Worm (Caenorhabditis elegans): ENCODE data around the gene mdt-6.

mdt-6 gene

ce11 chrV:7093720-7094401, 34.4 kb upstream of the mdt-6 start, which contains the start of gene nhr-135 (continued):
- TF ChIP-seq nhr-12 (tag; optimal IDR thresholded peaks at IDR 0.05) (no peak), ztf-11 (tag; optimal IDR thresholded peaks at IDR 0.05) (no peak), unc-62 (GFP tag; optimal IDR thresholded peaks at IDR 0.05) (no peak), lin-39 (tag; optimal IDR thresholded peaks at IDR 0.05) (no peak), ceh-9 (tag; optimal IDR thresholded peaks at IDR 0.05) (no peak), ceh-16 (tag; optimal IDR thresholded peaks at IDR 0.05) (no peak), ceh-82 (tag; optimal IDR thresholded peaks at IDR 0.05) (no peak), hmg-11 (tag; optimal IDR thresholded peaks at IDR 0.05) (peak; percentile 30), aly-2 (tag; optimal IDR thresholded peaks at IDR 0.05) (no peak), nhr-67 (tag; optimal IDR thresholded peaks at IDR 0.05) (no peak), mdl-1 (tag; optimal IDR thresholded peaks at IDR 0.05) (peak; percentile 77), eor-1 (tag; optimal IDR thresholded peaks at IDR 0.05) (no peak), nhr-43 (tag; optimal IDR thresholded peaks at IDR 0.05; ENCODE audit: poor library complexity, severe bottlenecking) (peak; percentile 27), nhr-25 (tag; optimal IDR thresholded peaks at IDR 0.05) (peak; percentile 54), fos-1 (tag; optimal IDR thresholded peaks at IDR 0.05) (no peak), sea-2 (GFP tag; optimal IDR thresholded peaks at IDR 0.05) (no peak), ZK546.5 (tag; optimal IDR thresholded peaks at IDR 0.05) (no peak), ztf-4 (tag; optimal IDR thresholded peaks at IDR 0.05) (no peak), skn-1 (tag; optimal IDR thresholded peaks at IDR 0.05) (no peak), tbx-2 (tag; optimal IDR thresholded peaks at IDR 0.05) (no peak), nhr-77 (tag; optimal IDR thresholded peaks at IDR 0.05) (no peak), pqm-1 (tag; optimal IDR thresholded peaks at IDR 0.05) (peak; percentile 89), unc-39 (tag; optimal IDR thresholded peaks at IDR 0.05) (no peak), zag-1 (tag; optimal IDR thresholded peaks at IDR 0.05) (no peak), nhr-28 (tag; optimal IDR thresholded peaks at IDR 0.05) (no peak)

- TF ChIP-seq ztf-11 (tag; optimal IDR thresholded peaks at IDR 0.05) (no peak), ama-1 (optimal IDR thresholded peaks at IDR 0.05) (peak; percentile 64)
These were observed 31.9 kb upstream of the mdt-6 start, which contains the start of gene nhr-286 for ce11 chrV:7091287-7091686. TSS of gene nhr-286 (minus strand) at chrV:7091610.

ce11 chrV:7089217-7089616, 29.8 kb upstream of the mdt-6 start:
- TF ChIP-seq nhr-23 (tag; optimal IDR thresholded peaks at IDR 0.05) (peak; percentile 33), nhr-25 (tag; optimal IDR thresholded peaks at IDR 0.05) (peak; percentile 76), pqm-1 (tag; optimal IDR thresholded peaks at IDR 0.05) (peak; percentile 36), pha-4 (tag; optimal IDR thresholded peaks at IDR 0.05) (peak; percentile 12), eor-1 (tag; optimal IDR thresholded peaks at IDR 0.05) (no peak), ama-1 (optimal IDR thresholded peaks at IDR 0.05) (no peak), daf-12 (tag; optimal IDR thresholded peaks at IDR 0.05) (no peak), nhr-43 (tag; optimal IDR thresholded peaks at IDR 0.05; ENCODE audit: poor library complexity, severe bottlenecking) (peak; percentile 73)

- TF ChIP-seq fkh-2 (tag; optimal IDR thresholded peaks at IDR 0.05) (no peak), nhr-67 (tag; optimal IDR thresholded peaks at IDR 0.05) (no peak), elt-1 (tag; optimal IDR thresholded peaks at IDR 0.05) (no peak), unc-62 (GFP tag; optimal IDR thresholded peaks at IDR 0.05) (no peak), fkh-10 (GFP tag; optimal IDR thresholded peaks at IDR 0.05) (no peak), snpc-4 (tag; optimal IDR thresholded peaks at IDR 0.05) (no peak), lin-39 (tag; optimal IDR thresholded peaks at IDR 0.05) (no peak), hmg-11 (tag; optimal IDR thresholded peaks at IDR 0.05) (no peak), ceh-82 (tag; optimal IDR thresholded peaks at IDR 0.05) (no peak), nhr-11 (tag; optimal IDR thresholded peaks at IDR 0.05) (no peak), lsy-12 (tag; optimal IDR thresholded peaks at IDR 0.05) (no peak), mdl-1 (tag; optimal IDR thresholded peaks at IDR 0.05) (no peak), pqm-1 (tag; optimal IDR thresholded peaks at IDR 0.05) (no peak), R02D3.7 (tag; optimal IDR thresholded peaks at IDR 0.05) (no peak), nhr-76 (tag; optimal IDR thresholded peaks at IDR 0.05) (no peak), ztf-4 (tag; optimal IDR thresholded peaks at IDR 0.05) (no peak), fos-1 (tag; optimal IDR thresholded peaks at IDR 0.05) (no peak), eor-1 (tag; optimal IDR thresholded peaks at IDR 0.05) (no peak), tbx-2 (tag; optimal IDR thresholded peaks at IDR 0.05) (no peak), nfya-1 (tag; optimal IDR thresholded peaks at IDR 0.05; ENCODE audit: insufficient read depth) (no peak)
These were observed 27.9 kb upstream of the mdt-6 start for ce11 chrV:7087340-7087739.
